Fruit fly (Drosophila melanogaster) whole organism, pupa: ENCODE results near the gene CG4161.
A peak's percentile ranks its signal among the peaks of the same experiment; 100 is the strongest.

Experiments used
- CG12605 ChIP-seq: fragments of 200-800 bp; sonication (Bioruptor generic); IDR thresholded peaks from 2 replicates; pipeline ENCODE4 v1.3.6; 2022; ENCODE audit warnings: missing biosample characterization, missing genetic modification characterization
- CG32121 ChIP-seq: fragments of 200-800 bp; sonication (Bioruptor generic); IDR thresholded peaks from 2 replicates; pipeline ENCODE4 v1.3.6; 2022; ENCODE audit warnings: missing biosample characterization, missing genetic modification characterization
- CG4496 ChIP-seq: fragments of 200-800 bp; sonication (Bioruptor generic); IDR thresholded peaks from 3 replicates; pipeline ENCODE4 v1.3.6; 2022; ENCODE audit warnings: missing biosample characterization, missing genetic modification characterization
- EcR ChIP-seq: fragments of 200-800 bp; sonication (Bioruptor generic); optimal IDR thresholded peaks from 3 replicates; lab custom pipeline; 2019; ENCODE audit warnings: missing biosample characterization, missing genetic modification characterization, mild to moderate bottlenecking, moderate library complexity, missing genetic modification reagents
- Snoo ChIP-seq: fragments of 200-800 bp; sonication (Bioruptor generic); optimal IDR thresholded peaks from 3 replicates; lab custom pipeline; 2017; ENCODE audit warnings: missing biosample characterization, mild to moderate bottlenecking, missing genetic modification characterization, inconsistent platforms

DNA sequence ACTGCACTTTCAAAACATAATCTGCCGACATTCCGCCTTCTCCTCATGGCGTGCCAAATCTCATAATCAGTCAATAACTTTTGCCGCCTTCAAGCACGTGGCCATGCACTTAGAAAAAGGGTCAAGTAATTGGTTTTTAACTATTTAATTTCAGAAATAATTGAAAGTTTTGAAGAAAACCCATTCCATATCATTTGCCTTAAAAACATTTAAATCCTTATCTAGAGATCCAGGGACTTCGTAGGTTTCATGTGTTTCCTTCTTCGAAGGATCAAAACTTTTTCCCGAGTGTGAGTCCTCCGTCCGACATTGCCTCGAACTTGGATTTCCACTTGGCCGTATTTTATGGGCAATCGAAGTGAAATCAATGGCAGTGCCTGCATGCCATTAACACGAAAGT, 25.8 kb downstream of the CG4161 start:
- TF ChIP-seq Snoo (tag; lab: Kevin White, UChicago) (peak; percentile 19), CG12605 (no peak), EcR (GFP tag; lab: Kevin White, UChicago) (no peak), CG4496 (GFP tag; lab: Robert Waterston, UW) (no peak), CG32121 (no peak)
